Worm (Caenorhabditis elegans) whole organism, L2 larva: ENCODE measurements around the gene oac-6.

Source experiments
- ama-1 ChIP-seq: fragments of 150-350 bp; optimal IDR thresholded peaks from 2 replicates; lab custom pipeline; 2018; ENCODE audit warnings: inconsistent platforms
- fos-1 ChIP-seq: fragments of 150-350 bp; optimal IDR thresholded peaks from 2 replicates; lab custom pipeline; 2014; ENCODE audit warnings: missing biosample characterization, missing genetic modification characterization
- lsy-2 ChIP-seq, 2 experiments: fragments of 150-350 bp in 1 of 2; sonication (generic microtip) in 1 of 2; optimal IDR thresholded peaks; 2 replicates each; lab custom pipeline; 2014 to 2017; ENCODE audit warnings: missing biosample characterization in 2 of 2, missing genetic modification characterization in 2 of 2
- mab-5 ChIP-seq: fragments of 150-350 bp; optimal IDR thresholded peaks from 2 replicates; lab custom pipeline; 2014; ENCODE audit warnings: missing biosample characterization, missing genetic modification characterization
- nhr-12 ChIP-seq: fragments of 150-350 bp; optimal IDR thresholded peaks from 2 replicates; lab custom pipeline; 2014; ENCODE audit warnings: missing biosample characterization, missing genetic modification characterization
- nhr-23 ChIP-seq: fragments of 150-350 bp; optimal IDR thresholded peaks from 2 replicates; lab custom pipeline; 2014; ENCODE audit warnings: missing biosample characterization, missing genetic modification reagents, missing genetic modification characterization
- snpc-4 ChIP-seq: fragments of 150-350 bp; optimal IDR thresholded peaks from 2 replicates; lab custom pipeline; 2014; ENCODE audit warnings: missing biosample characterization, missing genetic modification characterization
- ztf-4 ChIP-seq: fragments of 150-350 bp; optimal IDR thresholded peaks from 2 replicates; lab custom pipeline; 2014; ENCODE audit warnings: missing biosample characterization, missing genetic modification characterization

DNA sequence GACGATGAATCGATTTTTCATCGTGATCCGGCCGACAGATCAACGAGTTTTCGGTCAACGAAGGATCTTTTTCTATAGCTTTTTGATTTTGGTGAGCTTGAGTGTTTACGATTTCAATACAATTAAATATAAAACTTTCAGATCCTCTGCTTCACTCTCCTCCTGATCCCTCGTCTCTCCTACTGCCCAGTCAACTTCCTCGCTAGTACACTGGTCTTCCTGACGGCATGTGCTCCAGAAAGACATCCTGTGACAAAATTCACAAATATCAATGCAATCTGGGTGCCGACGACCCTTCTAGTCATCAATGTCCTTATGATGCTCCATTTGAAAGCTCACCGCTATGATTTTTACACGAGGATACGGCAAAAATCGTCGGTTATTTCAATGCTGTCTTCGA is 5.8 kb downstream of the oac-6 start:
- TF ChIP-seq snpc-4 (tag; lab: Kevin White, UChicago) (no peak), nhr-23 (no peak), mab-5 (tag; lab: Kevin White, UChicago) (no peak), ztf-4 (tag; lab: Kevin White, UChicago) (no peak), fos-1 (tag; lab: Kevin White, UChicago) (no peak), lsy-2 (tag; optimal IDR thresholded peaks at IDR 0.05; lab: Kevin White, UChicago) (no peak), ama-1 (lab: Kevin White, UChicago) (no peak), nhr-12 (tag; lab: Kevin White, UChicago) (no peak)
